Worm (Caenorhabditis elegans) whole organism, L2 larva: Measurements from ENCODE around the gene R03G8.1.

ENCODE experiments used
- F13H6.1 ChIP-seq: sonication (generic microtip); optimal IDR thresholded peaks from 2 replicates; lab custom pipeline; 2016; ENCODE audit warnings: missing genetic modification characterization, missing compliant biosample characterization
- Y55F3AM.14 ChIP-seq: fragments of 200-800 bp; sonication (Bioruptor generic); optimal IDR thresholded peaks from 2 replicates; lab custom pipeline; 2018; ENCODE audit warnings: mild to moderate bottlenecking, missing genetic modification characterization, missing compliant biosample characterization
- alr-1 ChIP-seq: fragments of 150-350 bp; optimal IDR thresholded peaks from 2 replicates; lab custom pipeline; 2014; ENCODE audit warnings: missing biosample characterization, missing genetic modification characterization
- aly-2 ChIP-seq: fragments of 150-350 bp; optimal IDR thresholded peaks from 2 replicates; lab custom pipeline; 2014; ENCODE audit warnings: missing biosample characterization, missing genetic modification characterization
- ama-1 ChIP-seq: fragments of 150-350 bp; optimal IDR thresholded peaks from 2 replicates; lab custom pipeline; 2018; ENCODE audit warnings: inconsistent platforms
- blmp-1 ChIP-seq: sonication (generic microtip); optimal IDR thresholded peaks from 2 replicates; lab custom pipeline; 2017; ENCODE audit warnings: missing genetic modification characterization, mild to moderate bottlenecking, missing compliant biosample characterization, antibody characterized with exemption, moderate library complexity; ENCODE audit not compliant: insufficient read depth
- ceh-16 ChIP-seq: fragments of 150-350 bp; optimal IDR thresholded peaks from 2 replicates; lab custom pipeline; 2014; ENCODE audit warnings: missing biosample characterization, missing genetic modification characterization
- ceh-82 ChIP-seq: fragments of 150-350 bp; optimal IDR thresholded peaks from 2 replicates; lab custom pipeline; 2014; ENCODE audit warnings: missing biosample characterization, missing genetic modification characterization
- crh-2 ChIP-seq: sonication (generic microtip); optimal IDR thresholded peaks from 2 replicates; lab custom pipeline; 2017; ENCODE audit warnings: missing biosample characterization, missing genetic modification characterization
- egl-27 ChIP-seq: sonication (generic microtip); optimal IDR thresholded peaks from 3 replicates; lab custom pipeline; 2017; ENCODE audit warnings: missing biosample characterization, missing genetic modification reagents, missing genetic modification characterization
- elt-3 ChIP-seq: sonication (generic microtip); optimal IDR thresholded peaks from 2 replicates; lab custom pipeline; 2017; ENCODE audit warnings: missing biosample characterization, missing genetic modification characterization
- fos-1 ChIP-seq: fragments of 150-350 bp; optimal IDR thresholded peaks from 2 replicates; lab custom pipeline; 2014; ENCODE audit warnings: missing biosample characterization, missing genetic modification characterization
- gmeb-1 ChIP-seq: fragments of 150-350 bp; optimal IDR thresholded peaks from 2 replicates; lab custom pipeline; 2014; ENCODE audit warnings: missing biosample characterization, missing genetic modification characterization
- lin-13 ChIP-seq: fragments of 150-350 bp; optimal IDR thresholded peaks from 2 replicates; lab custom pipeline; 2014; ENCODE audit warnings: missing biosample characterization, missing genetic modification reagents, missing genetic modification characterization
- lin-39 ChIP-seq: fragments of 150-350 bp; optimal IDR thresholded peaks from 2 replicates; lab custom pipeline; 2014; ENCODE audit warnings: missing biosample characterization, missing genetic modification reagents, missing genetic modification characterization
- mab-5 ChIP-seq: fragments of 150-350 bp; optimal IDR thresholded peaks from 2 replicates; lab custom pipeline; 2014; ENCODE audit warnings: missing biosample characterization, missing genetic modification characterization
- mbf-1 ChIP-seq: sonication (generic microtip); optimal IDR thresholded peaks from 2 replicates; lab custom pipeline; 2017; ENCODE audit warnings: missing biosample characterization, missing genetic modification characterization
- mdl-1 ChIP-seq, 2 experiments: fragments of 150-350 bp in 1 of 2; sonication (generic microtip) in 1 of 2; optimal IDR thresholded peaks; 2 replicates each; lab custom pipeline; 2017; ENCODE audit warnings: missing biosample characterization in 2 of 2, missing genetic modification characterization in 2 of 2
- nhr-10 ChIP-seq: sonication (generic microtip); optimal IDR thresholded peaks from 2 replicates; lab custom pipeline; 2017; ENCODE audit warnings: missing biosample characterization, missing genetic modification characterization
- nhr-12 ChIP-seq: fragments of 150-350 bp; optimal IDR thresholded peaks from 2 replicates; lab custom pipeline; 2014; ENCODE audit warnings: missing biosample characterization, missing genetic modification characterization
- nhr-129 ChIP-seq: fragments of 150-350 bp; optimal IDR thresholded peaks from 2 replicates; lab custom pipeline; 2014; ENCODE audit warnings: missing biosample characterization, missing genetic modification characterization
- nhr-21 ChIP-seq: fragments of 150-350 bp; optimal IDR thresholded peaks from 2 replicates; lab custom pipeline; 2014; ENCODE audit warnings: missing biosample characterization, missing genetic modification characterization
- nhr-25 ChIP-seq: fragments of 150-350 bp; sonication (generic microtip); optimal IDR thresholded peaks from 3 replicates; lab custom pipeline; 2014; ENCODE audit warnings: missing biosample characterization, missing genetic modification characterization
- nhr-77 ChIP-seq: fragments of 150-350 bp; optimal IDR thresholded peaks from 2 replicates; lab custom pipeline; 2014; ENCODE audit warnings: missing biosample characterization, missing genetic modification characterization
- peb-1 ChIP-seq: fragments of 150-350 bp; optimal IDR thresholded peaks from 2 replicates; lab custom pipeline; 2014; ENCODE audit warnings: missing biosample characterization, missing genetic modification characterization
- sem-4 ChIP-seq: fragments of 150-350 bp; optimal IDR thresholded peaks from 2 replicates; lab custom pipeline; 2014; ENCODE audit warnings: missing biosample characterization, missing genetic modification reagents, missing genetic modification characterization
- sma-3 ChIP-seq: sonication (generic microtip); optimal IDR thresholded peaks from 2 replicates; lab custom pipeline; 2016; ENCODE audit warnings: missing genetic modification reagents, missing genetic modification characterization, missing compliant biosample characterization
- sma-9 ChIP-seq, 2 experiments: fragments of 150-350 bp in 1 of 2; sonication (generic microtip) in 1 of 2; optimal IDR thresholded peaks; 2 replicates each; lab custom pipeline; 2014 to 2016; ENCODE audit warnings: missing genetic modification characterization in 2 of 2, mild to moderate bottlenecking in 1 of 2, missing biosample characterization in 1 of 2, missing compliant biosample characterization in 1 of 2, missing genetic modification reagents in 1 of 2, moderate library complexity in 1 of 2
- snpc-4 ChIP-seq: fragments of 150-350 bp; optimal IDR thresholded peaks from 2 replicates; lab custom pipeline; 2014; ENCODE audit warnings: missing biosample characterization, missing genetic modification characterization
- unc-39 ChIP-seq: fragments of 150-350 bp; optimal IDR thresholded peaks from 2 replicates; lab custom pipeline; 2014; ENCODE audit warnings: missing biosample characterization, missing genetic modification characterization
- unc-55 ChIP-seq: fragments of 150-350 bp; sonication (generic microtip); optimal IDR thresholded peaks from 3 replicates; lab custom pipeline; 2014; ENCODE audit warnings: missing biosample characterization, missing genetic modification reagents, missing genetic modification characterization
- ztf-1 ChIP-seq: fragments of 200-800 bp; sonication (Bioruptor generic); conservative IDR thresholded peaks from 2 replicates; pipeline ENCODE4 v1.3.6; 2022; ENCODE audit warnings: missing genetic modification characterization, missing compliant biosample characterization
- ztf-11 ChIP-seq: sonication (generic microtip); optimal IDR thresholded peaks from 2 replicates; lab custom pipeline; 2017; ENCODE audit warnings: missing biosample characterization, missing genetic modification characterization
- ztf-4 ChIP-seq: fragments of 150-350 bp; optimal IDR thresholded peaks from 2 replicates; lab custom pipeline; 2014; ENCODE audit warnings: missing biosample characterization, missing genetic modification characterization

The R03G8.1 gene

DNA sequence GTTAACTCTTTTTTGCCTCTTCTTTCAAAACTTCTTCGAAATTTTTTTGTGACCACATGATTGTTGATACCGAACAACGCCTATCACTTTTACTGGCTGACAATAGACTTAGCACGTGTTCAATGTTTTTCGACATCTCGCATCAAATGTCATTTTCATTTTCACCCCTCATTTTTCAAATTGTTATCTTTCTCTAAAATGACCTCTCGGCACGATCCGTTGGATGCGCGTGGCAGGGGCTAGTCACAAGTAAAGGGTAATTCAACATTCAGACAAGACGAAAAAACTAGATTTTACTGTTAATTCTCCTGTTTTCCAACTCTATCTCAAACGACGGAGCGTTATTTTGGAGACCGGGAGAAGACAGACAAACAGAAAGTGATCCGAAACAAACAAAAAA lies 29.1 kb downstream of the R03G8.1 start, which contains the start of gene F17H10.2:
TSS of gene F17H10.2 (plus strand) at position 316 of the 400 bp plus-strand sequence.
- TF ChIP-seq mdl-1 (tag; optimal IDR thresholded peaks at IDR 0.05; lab: Kevin White, UChicago) (peak in 1 of 2 experiments; percentile 32), nhr-129 (tag; lab: Kevin White, UChicago) (peak; percentile 56), blmp-1 (tag; lab: Kevin White, UChicago) (peak; percentile 88), snpc-4 (tag; lab: Kevin White, UChicago) (no peak), nhr-21 (peak; percentile 40), mbf-1 (tag; lab: Kevin White, UChicago) (no peak), crh-2 (peak; percentile 73), Y55F3AM.14 (GFP tag; lab: Kevin White, UChicago) (no peak), ama-1 (lab: Kevin White, UChicago) (no peak), nhr-25 (tag; lab: Kevin White, UChicago) (peak; percentile 81), sma-9 (GFP tag; optimal IDR thresholded peaks at IDR 0.05; lab: Kevin White, UChicago) (peak; percentile 68), sma-9 (tag; optimal IDR thresholded peaks at IDR 0.05; lab: Kevin White, UChicago) (no peak), sma-3 (GFP tag; lab: Kevin White, UChicago) (peak; percentile 80), lin-39 (tag; lab: Kevin White, UChicago) (no peak)
- TF ChIP-seq, all 48 proteins: peak for 8

- TF ChIP-seq ztf-11 (tag; lab: Kevin White, UChicago) (no peak), sem-4 (tag; lab: Kevin White, UChicago) (no peak), nhr-129 (tag; lab: Kevin White, UChicago) (no peak), unc-39 (tag; lab: Kevin White, UChicago) (no peak), F13H6.1 (tag; lab: Kevin White, UChicago) (no peak), ceh-82 (tag; lab: Kevin White, UChicago) (no peak), gmeb-1 (tag; lab: Kevin White, UChicago) (no peak), nhr-77 (no peak), ztf-4 (no peak), ceh-16 (tag; lab: Kevin White, UChicago) (no peak), Y55F3AM.14 (GFP tag; lab: Kevin White, UChicago) (no peak), ztf-1 (GFP tag; lab: Robert Waterston, UW) (no peak), nhr-12 (tag; lab: Kevin White, UChicago) (no peak), peb-1 (no peak), alr-1 (tag; lab: Kevin White, UChicago) (no peak)
Measured at ce11 chrX:13115694-13116093, 31.3 kb downstream of the R03G8.1 start.

ce11 chrX:13116380-13116779 lies 32.0 kb downstream of the R03G8.1 start:
- no peak for TF ChIP-seq egl-27 (tag; lab: Kevin White, UChicago)
- no peak for TF ChIP-seq nhr-10
- peak; percentile 13 for TF ChIP-seq sma-9 (GFP tag; optimal IDR thresholded peaks at IDR 0.05; lab: Kevin White, UChicago)
- TF ChIP-seq sma-9 (tag; optimal IDR thresholded peaks at IDR 0.05; lab: Kevin White, UChicago) = no peak
- TF ChIP-seq sem-4 (tag; lab: Kevin White, UChicago) = no peak
- no peak for TF ChIP-seq sma-3 (GFP tag; lab: Kevin White, UChicago)
- no peak for TF ChIP-seq mab-5

ce11 chrX:13119900-13120299 lies 35.5 kb downstream of the R03G8.1 start:
- TF ChIP-seq ceh-16 (tag; lab: Kevin White, UChicago) (peak; percentile 64), lin-13 (GFP tag; lab: Kevin White, UChicago) (no peak), nhr-129 (tag; lab: Kevin White, UChicago) (peak; percentile 23), elt-3 (tag; lab: Kevin White, UChicago) (no peak), nhr-21 (peak; percentile 12), sma-9 (GFP tag; optimal IDR thresholded peaks at IDR 0.05; lab: Kevin White, UChicago) (peak; percentile 75), sma-9 (tag; optimal IDR thresholded peaks at IDR 0.05; lab: Kevin White, UChicago) (no peak), F13H6.1 (tag; lab: Kevin White, UChicago) (no peak), peb-1 (no peak), unc-55 (GFP tag; lab: Kevin White, UChicago) (no peak), aly-2 (tag; lab: Kevin White, UChicago) (no peak), unc-39 (tag; lab: Kevin White, UChicago) (no peak), egl-27 (tag; lab: Kevin White, UChicago) (peak; percentile 40), fos-1 (tag; lab: Kevin White, UChicago) (peak; percentile 3)
